Worm (Caenorhabditis elegans): ENCODE measurements around the gene F39G3.4.

Gene F39G3.4

DNA sequence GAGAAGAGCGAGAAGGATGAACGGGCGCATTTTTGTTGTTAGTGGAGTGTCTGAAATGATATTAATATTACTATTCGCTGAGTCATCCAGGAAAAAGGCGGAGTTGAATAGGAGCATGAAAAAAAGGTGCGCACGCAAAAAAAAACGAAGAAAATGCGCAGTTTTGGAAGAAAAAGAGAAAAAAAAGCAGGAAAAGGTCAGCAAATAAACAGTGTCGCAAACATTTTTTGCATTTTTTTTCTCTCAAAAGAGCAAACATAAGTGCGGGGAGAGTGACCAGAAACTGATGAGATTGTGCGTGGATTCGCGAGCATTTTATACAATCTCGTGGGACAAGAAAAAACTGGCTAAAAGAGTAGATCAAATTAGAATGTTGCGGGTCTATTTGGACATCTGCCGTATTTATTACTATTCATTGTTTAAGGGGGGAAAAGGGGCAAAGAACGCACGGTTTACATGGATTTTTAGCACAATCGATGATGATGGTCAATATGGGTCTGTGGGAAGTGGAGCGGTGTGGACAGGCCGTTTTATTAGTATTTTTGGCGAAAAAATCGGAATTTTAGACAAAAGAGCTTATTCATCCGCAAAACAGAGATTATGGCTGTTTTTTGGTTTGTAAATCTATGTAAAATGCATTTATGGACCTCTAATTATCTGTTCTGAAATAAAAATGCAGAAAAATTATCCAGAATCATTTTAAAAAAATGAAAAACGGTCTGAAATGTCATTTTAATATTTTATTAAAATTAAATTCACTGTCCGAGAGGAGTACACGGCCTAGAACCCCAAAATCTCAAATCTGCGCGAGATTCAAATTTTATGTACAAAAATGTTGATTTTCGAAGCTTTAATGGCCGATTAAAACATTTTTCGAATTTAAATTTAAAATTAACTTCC lies 31.9 kb upstream of the F39G3.4 start, which contains the start of gene cpg-8 (continued):
- TF ChIP-seq C06A6.2 (GFP tag; conservative IDR thresholded peaks at IDR 0.05) (no peak), ceh-27 (GFP tag; optimal IDR thresholded peaks at IDR 0.05) (no peak), zim-3 (tag; optimal IDR thresholded peaks at IDR 0.05) (no peak), attf-6 (GFP tag; IDR thresholded peaks at IDR 0.05) (no peak), lin-26 (GFP tag; IDR thresholded peaks at IDR 0.05) (no peak), B0261.1 (tag; optimal IDR thresholded peaks at IDR 0.05) (no peak), mes-4 (tag; optimal IDR thresholded peaks at IDR 0.05) (no peak), nhr-179 (tag; optimal IDR thresholded peaks at IDR 0.05) (no peak), ztf-3 (GFP tag; optimal IDR thresholded peaks at IDR 0.05) (no peak), repo-1 (tag; optimal IDR thresholded peaks at IDR 0.05) (no peak), ztf-25 (GFP tag; IDR thresholded peaks at IDR 0.05) (no peak), lir-1 (GFP tag; conservative IDR thresholded peaks at IDR 0.05) (no peak), sea-2 (GFP tag; IDR thresholded peaks at IDR 0.05) (no peak), aptf-2 (GFP tag; conservative IDR thresholded peaks at IDR 0.05) (peak; percentile 52; the same call in 1 of the 2 replicates), xnd-1 (tag; optimal IDR thresholded peaks at IDR 0.05) (peak; percentile 56), lsy-27 (tag; optimal IDR thresholded peaks at IDR 0.05; ENCODE audit: borderline replicate concordance, insufficient read depth) (no peak), snpc-3.4 (tag; optimal IDR thresholded peaks at IDR 0.05) (no peak), F55B11.4 (tag; optimal IDR thresholded peaks at IDR 0.05; ENCODE audit: borderline replicate concordance, insufficient read depth) (no peak), mxl-1 (tag; optimal IDR thresholded peaks at IDR 0.05) (no peak), ztf-28 (GFP tag; IDR thresholded peaks at IDR 0.05) (0 out of 2 replicates have a peak, but pooled peaks have one; percentile 61), nfya-2 (GFP tag; IDR thresholded peaks at IDR 0.05) (no peak), madf-6 (GFP tag; IDR thresholded peaks at IDR 0.05) (peak; percentile 76), ztf-18 (tag; optimal IDR thresholded peaks at IDR 0.05) (no peak), pha-4 (tag; optimal IDR thresholded peaks at IDR 0.05) (no peak), attf-3 (GFP tag; conservative IDR thresholded peaks at IDR 0.05) (no peak), nhr-80 (tag; optimal IDR thresholded peaks at IDR 0.05) (no peak), nhr-120 (GFP tag; IDR thresholded peaks at IDR 0.05) (no peak), ccch-3 (GFP tag; optimal IDR thresholded peaks at IDR 0.05) (no peak), cebp-1 (GFP tag; IDR thresholded peaks at IDR 0.05) (no peak), cebp-1 (tag; optimal IDR thresholded peaks at IDR 0.05) (no peak), sptf-2 (GFP tag; optimal IDR thresholded peaks at IDR 0.05) (no peak), fkh-3 (tag; optimal IDR thresholded peaks at IDR 0.05) (no peak)

ce11 chrV:4693282-4693588 lies 31.3 kb upstream of the F39G3.4 start:
- TF ChIP-seq unc-62 (GFP tag; optimal IDR thresholded peaks at IDR 0.05) (no peak), mes-4 (tag; optimal IDR thresholded peaks at IDR 0.05) (no peak), B0336.3 (GFP tag; IDR thresholded peaks at IDR 0.05) (no peak), nfyb-1 (GFP tag; IDR thresholded peaks at IDR 0.05) (no peak), Y95B8A.8 (GFP tag; IDR thresholded peaks at IDR 0.05) (no peak), let-607 (tag; optimal IDR thresholded peaks at IDR 0.05) (no peak), egl-18 (GFP tag; IDR thresholded peaks at IDR 0.05) (no peak), nfya-1 (tag; optimal IDR thresholded peaks at IDR 0.05; ENCODE audit: borderline replicate concordance, insufficient read depth) (no peak), lin-54 (GFP tag; optimal IDR thresholded peaks at IDR 0.05) (no peak)

Measured in whole organism, young adult.